Fruit fly (Drosophila melanogaster) whole organism, pupa: ENCODE results near the gene CG6878.

Experiments
- CG10348 ChIP-seq: fragments of 200-800 bp; sonication (Bioruptor generic); IDR thresholded peaks from 2 replicates; pipeline ENCODE4 v1.3.6; 2022; ENCODE audit warnings: missing biosample characterization, missing genetic modification characterization
- CG12605 ChIP-seq: fragments of 200-800 bp; sonication (Bioruptor generic); IDR thresholded peaks from 2 replicates; pipeline ENCODE4 v1.3.6; 2022; ENCODE audit warnings: missing biosample characterization, missing genetic modification characterization
- CG13204 ChIP-seq: fragments of 200-800 bp; sonication (Bioruptor generic); optimal IDR thresholded peaks from 2 replicates; lab custom pipeline; 2018; ENCODE audit warnings: missing biosample characterization, mild to moderate bottlenecking, missing genetic modification characterization, moderate library complexity
- CG14655 ChIP-seq: fragments of 200-800 bp; sonication (Bioruptor generic); optimal IDR thresholded peaks from 3 replicates; lab custom pipeline; 2017; ENCODE audit warnings: mild to moderate bottlenecking, missing biosample characterization, missing genetic modification reagents, missing genetic modification characterization
- CG15710 ChIP-seq: fragments of 200-800 bp; sonication (Bioruptor generic); optimal IDR thresholded peaks from 2 replicates; lab custom pipeline; 2018; ENCODE audit warnings: missing biosample characterization, mild to moderate bottlenecking, missing genetic modification characterization, moderate library complexity
- CG17806 ChIP-seq: fragments of 200-800 bp; sonication (Bioruptor generic); optimal IDR thresholded peaks from 2 replicates; lab custom pipeline; 2018; ENCODE audit warnings: missing biosample characterization, mild to moderate bottlenecking, missing genetic modification characterization, moderate library complexity
- CG32121 ChIP-seq: fragments of 200-800 bp; sonication (Bioruptor generic); IDR thresholded peaks from 2 replicates; pipeline ENCODE4 v1.3.6; 2022; ENCODE audit warnings: missing biosample characterization, missing genetic modification characterization
- CG34367 ChIP-seq: fragments of 200-800 bp; sonication (Bioruptor generic); optimal IDR thresholded peaks from 2 replicates; lab custom pipeline; 2018; ENCODE audit warnings: missing biosample characterization, mild to moderate bottlenecking, missing genetic modification characterization
- CG4496 ChIP-seq: fragments of 200-800 bp; sonication (Bioruptor generic); IDR thresholded peaks from 3 replicates; pipeline ENCODE4 v1.3.6; 2022; ENCODE audit warnings: missing biosample characterization, missing genetic modification characterization
- CG8159 ChIP-seq: fragments of 200-800 bp; sonication (Bioruptor generic); optimal IDR thresholded peaks from 3 replicates; lab custom pipeline; 2018; ENCODE audit warnings: missing biosample characterization, mild to moderate bottlenecking, missing genetic modification characterization, moderate library complexity
- CG8301 ChIP-seq: fragments of 200-800 bp; sonication (Bioruptor generic); optimal IDR thresholded peaks from 2 replicates; lab custom pipeline; 2018; ENCODE audit warnings: missing biosample characterization, mild to moderate bottlenecking, missing genetic modification characterization
- CG9948 ChIP-seq: fragments of 200-800 bp; sonication (Bioruptor generic); optimal IDR thresholded peaks from 2 replicates; lab custom pipeline; 2018; ENCODE audit warnings: missing biosample characterization, mild to moderate bottlenecking, missing genetic modification characterization, moderate library complexity
- D1 ChIP-seq: fragments of 200-800 bp; sonication (Bioruptor generic); optimal IDR thresholded peaks from 2 replicates; lab custom pipeline; 2018; ENCODE audit warnings: missing biosample characterization, mild to moderate bottlenecking, missing genetic modification characterization, moderate library complexity
- EcR ChIP-seq: fragments of 200-800 bp; sonication (Bioruptor generic); optimal IDR thresholded peaks from 3 replicates; lab custom pipeline; 2019; ENCODE audit warnings: missing biosample characterization, missing genetic modification characterization, mild to moderate bottlenecking, moderate library complexity, missing genetic modification reagents
- Ets98B ChIP-seq: fragments of 200-800 bp; sonication (Bioruptor generic); IDR thresholded peaks from 2 replicates; pipeline ENCODE4 v1.3.6; 2022; ENCODE audit warnings: missing biosample characterization, missing genetic modification characterization
- Pif1A ChIP-seq: fragments of 200-800 bp; sonication (Bioruptor generic); optimal IDR thresholded peaks from 3 replicates; lab custom pipeline; 2016; ENCODE audit warnings: missing biosample characterization, missing genetic modification characterization
- Pif1B ChIP-seq: fragments of 200-800 bp; sonication (Bioruptor generic); optimal IDR thresholded peaks from 3 replicates; lab custom pipeline; 2016; ENCODE audit warnings: missing biosample characterization, missing genetic modification characterization
- Snoo ChIP-seq: fragments of 200-800 bp; sonication (Bioruptor generic); optimal IDR thresholded peaks from 3 replicates; lab custom pipeline; 2017; ENCODE audit warnings: missing biosample characterization, mild to moderate bottlenecking, missing genetic modification characterization, inconsistent platforms
- fd96Ca ChIP-seq: fragments of 200-800 bp; sonication (Bioruptor generic); IDR thresholded peaks from 3 replicates; pipeline ENCODE4 v1.3.6; 2022; ENCODE audit warnings: missing biosample characterization, missing genetic modification characterization
- gl ChIP-seq: fragments of 200-800 bp; sonication (Bioruptor generic); optimal IDR thresholded peaks from 2 replicates; lab custom pipeline; 2018; ENCODE audit warnings: missing biosample characterization, mild to moderate bottlenecking, missing genetic modification characterization
- rn ChIP-seq: fragments of 200-800 bp; sonication (Bioruptor generic); IDR thresholded peaks from 2 replicates; pipeline ENCODE4 v1.3.6; 2022; ENCODE audit warnings: missing biosample characterization, missing genetic modification characterization

Gene CG6878

DNA sequence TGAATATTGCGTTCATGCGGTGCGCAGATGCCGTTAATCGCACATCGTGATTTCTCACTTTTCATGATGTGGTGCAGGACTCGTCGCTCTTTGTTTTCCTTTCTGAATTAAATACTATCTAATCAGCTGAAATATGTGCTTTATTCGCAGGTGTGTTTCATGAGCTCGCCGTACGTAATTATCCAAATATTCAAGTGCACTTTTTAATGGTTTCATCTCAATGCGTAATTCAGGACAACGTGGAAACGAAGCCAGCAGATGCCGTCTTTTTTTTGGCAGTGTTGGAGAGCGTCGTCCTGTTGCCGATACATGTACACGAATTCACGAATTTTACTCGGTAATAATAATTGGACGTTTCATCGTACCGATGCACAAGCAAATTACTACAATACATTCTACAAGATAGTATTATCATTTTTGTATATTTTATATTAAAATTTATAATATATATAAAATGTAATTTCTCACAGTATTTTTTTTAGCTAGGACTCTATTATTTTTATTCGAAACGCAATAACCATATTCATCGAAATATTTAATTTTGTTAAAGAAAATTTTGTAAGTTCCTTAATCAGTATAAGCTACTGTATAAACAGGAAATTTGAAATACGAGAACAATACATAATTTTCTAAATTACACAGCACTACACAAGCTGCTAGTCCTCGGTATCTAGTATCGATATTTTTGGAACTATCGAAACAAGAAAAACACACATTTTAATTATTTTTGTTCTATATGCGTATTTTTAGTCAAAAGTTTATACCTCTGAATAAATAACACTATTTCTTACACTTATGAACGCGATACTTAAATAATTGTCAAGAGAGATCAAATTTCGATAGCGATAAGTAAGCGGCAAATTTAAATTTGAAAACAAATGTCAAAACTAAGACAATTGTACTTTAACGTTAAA, 24.7 kb upstream of the CG6878 start, which contains the start of gene CG12316:
TSS of gene CG12316 (minus strand) at position 276 of the 914 bp plus-strand sequence.
- peak; percentile 97 for TF ChIP-seq Pif1B
- TF ChIP-seq CG14655 (GFP tag; lab: Kevin White, UChicago) = peak; percentile 95
- TF ChIP-seq CG17806 (tag; lab: Kevin White, UChicago) = peak; percentile 93
- peak; percentile 80 for TF ChIP-seq D1 (tag; lab: Kevin White, UChicago)
- peak; percentile 96 for TF ChIP-seq Snoo
- TF ChIP-seq CG4496 (GFP tag; lab: Robert Waterston, UW) = peak; percentile 94
- peak; percentile 94 for TF ChIP-seq gl (tag; lab: Kevin White, UChicago)
- TF ChIP-seq CG12605 (GFP tag; lab: Robert Waterston, UW) = peak; percentile 89
- peak; percentile 98 for TF ChIP-seq Pif1A (GFP tag; lab: Kevin White, UChicago)
- peak; percentile 94 for TF ChIP-seq CG15710 (tag; lab: Kevin White, UChicago)
- TF ChIP-seq CG8301 = peak; percentile 95
- no peak for TF ChIP-seq CG10348 (GFP tag; lab: Robert Waterston, UW)
- TF ChIP-seq fd96Ca (GFP tag; lab: Robert Waterston, UW) = peak; percentile 96
- peak; percentile 92 for TF ChIP-seq CG32121 (GFP tag; lab: Robert Waterston, UW)
- TF ChIP-seq Ets98B = peak; percentile 89
- peak; percentile 77 for TF ChIP-seq rn (GFP tag; lab: Robert Waterston, UW)
- TF ChIP-seq CG13204 = peak; percentile 91
- peak; percentile 89 for TF ChIP-seq CG9948 (tag; lab: Kevin White, UChicago)
- peak; percentile 95 for TF ChIP-seq CG34367 (tag; lab: Kevin White, UChicago)
- TF ChIP-seq EcR (GFP tag; lab: Kevin White, UChicago) = peak; percentile 61
- TF ChIP-seq CG8159 (tag; lab: Kevin White, UChicago) = peak; percentile 95
- TF ChIP-seq, all 21 proteins: peak for 20

DNA sequence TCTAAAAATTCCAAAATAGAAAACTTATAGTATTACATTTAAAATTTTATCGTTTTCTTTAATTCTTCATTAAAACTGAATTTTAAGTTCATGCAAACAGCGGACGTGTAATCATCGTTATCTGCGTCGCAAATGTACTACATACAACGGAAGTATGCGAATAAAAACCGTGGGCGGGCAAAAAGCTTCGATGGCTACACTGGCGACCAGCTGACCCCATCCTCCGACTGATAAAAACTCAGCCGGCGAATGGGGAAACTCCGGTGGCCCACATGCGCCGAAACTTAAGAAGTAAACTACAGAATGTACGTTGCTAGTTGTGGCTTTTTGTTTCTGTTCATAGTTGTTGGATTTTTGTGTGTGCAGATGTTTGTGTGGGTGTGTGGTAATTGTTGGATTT, 23.8 kb upstream of the CG6878 start:
- TF ChIP-seq D1 (tag; lab: Kevin White, UChicago) = no peak
- no peak for TF ChIP-seq fd96Ca (GFP tag; lab: Robert Waterston, UW)
- TF ChIP-seq CG14655 (GFP tag; lab: Kevin White, UChicago) = no peak
- TF ChIP-seq Snoo = no peak
- no peak for TF ChIP-seq gl (tag; lab: Kevin White, UChicago)
- no peak for TF ChIP-seq Ets98B

DNA sequence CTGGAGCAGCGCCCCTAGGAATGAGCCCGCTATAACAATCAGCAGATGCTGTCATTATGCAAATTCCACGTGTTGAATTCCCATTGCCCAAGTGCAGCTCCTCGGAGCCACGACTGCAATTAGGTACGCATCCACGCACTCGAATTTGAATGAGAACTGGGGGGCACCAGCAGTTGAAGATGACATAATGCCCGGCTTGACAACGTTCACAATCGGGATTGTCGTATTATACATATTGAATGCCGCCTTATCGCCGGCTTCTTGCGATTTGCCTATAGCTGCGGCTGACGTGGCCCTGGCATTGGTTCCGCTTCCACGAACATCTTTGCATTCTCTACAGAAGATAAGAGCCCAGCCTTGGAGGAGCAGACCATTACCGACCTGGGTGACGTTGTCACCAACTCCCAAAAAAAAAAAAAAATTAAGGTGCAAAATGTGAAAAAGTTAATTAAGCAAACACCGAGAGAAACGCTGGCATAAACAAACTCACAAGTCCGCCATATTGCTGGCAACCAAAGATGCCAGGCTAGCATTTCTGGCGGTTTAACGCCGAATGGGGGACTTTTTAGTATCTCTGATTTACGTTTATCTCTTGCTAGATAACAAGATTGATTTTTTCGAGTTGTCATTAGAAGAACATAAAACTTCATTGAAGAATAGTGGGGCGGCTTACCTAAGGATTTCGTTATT, 21.2 kb upstream of the CG6878 start:
- TF ChIP-seq Pif1A (GFP tag; lab: Kevin White, UChicago) (no peak), CG8159 (tag; lab: Kevin White, UChicago) (no peak), D1 (tag; lab: Kevin White, UChicago) (no peak), CG17806 (tag; lab: Kevin White, UChicago) (no peak), CG4496 (GFP tag; lab: Robert Waterston, UW) (no peak), CG32121 (GFP tag; lab: Robert Waterston, UW) (no peak), CG9948 (tag; lab: Kevin White, UChicago) (no peak), Pif1B (no peak)

DNA sequence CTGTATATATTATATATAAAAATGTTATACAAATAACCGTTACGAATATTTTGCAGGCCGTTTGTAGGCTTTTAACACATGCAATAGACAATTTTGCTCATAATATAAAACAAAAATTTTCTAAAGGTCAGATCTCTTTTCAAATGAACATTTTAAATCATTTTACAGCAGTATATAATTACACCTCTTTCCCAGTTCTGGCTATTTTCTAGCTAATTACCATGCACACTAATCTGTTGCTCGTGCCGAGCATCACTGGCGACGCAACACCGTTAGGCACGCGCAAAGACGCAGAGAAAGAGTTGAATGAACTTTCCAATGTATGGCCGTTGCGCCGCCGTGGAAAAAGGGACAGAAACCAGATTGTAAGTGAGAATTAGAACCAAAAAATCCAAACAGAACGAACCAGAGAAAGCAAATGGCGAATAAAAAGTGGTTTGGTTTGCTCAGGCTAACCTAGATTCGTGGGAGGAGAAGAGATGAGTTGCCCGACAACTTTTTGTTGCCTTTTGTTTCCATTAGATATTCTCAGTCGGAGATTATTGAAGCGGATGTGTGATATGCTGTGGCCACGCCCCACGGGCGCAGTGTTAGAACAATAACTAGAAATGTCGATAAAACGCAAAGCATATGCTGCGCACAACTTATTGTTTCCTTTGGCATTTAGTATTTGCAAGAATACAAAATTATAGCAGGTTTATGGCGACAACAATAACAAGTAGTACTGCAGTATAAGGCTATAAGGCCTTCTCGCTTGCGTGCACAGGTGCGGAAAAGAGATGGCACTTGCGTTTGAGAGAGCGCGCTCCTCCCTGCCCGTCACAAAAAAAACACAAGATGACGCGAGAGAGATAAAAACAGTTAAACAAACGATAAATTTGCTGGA, 20.3 kb upstream of the CG6878 start:
- TF ChIP-seq EcR (GFP tag; lab: Kevin White, UChicago) (peak; percentile 90), CG34367 (tag; lab: Kevin White, UChicago) (peak; percentile 18), Ets98B (peak; percentile 59), Pif1B (peak; percentile 2), CG32121 (GFP tag; lab: Robert Waterston, UW) (peak; percentile 24; the same call in 1 of the 2 replicates), CG14655 (GFP tag; lab: Kevin White, UChicago) (peak; percentile 46), D1 (tag; lab: Kevin White, UChicago) (no peak), CG12605 (GFP tag; lab: Robert Waterston, UW) (no peak), CG8301 (peak; percentile 24), gl (tag; lab: Kevin White, UChicago) (peak; percentile 40), CG17806 (tag; lab: Kevin White, UChicago) (no peak), Snoo (no peak), CG13204 (peak; percentile 51), rn (GFP tag; lab: Robert Waterston, UW) (no peak), CG4496 (GFP tag; lab: Robert Waterston, UW) (peak; percentile 74), CG9948 (tag; lab: Kevin White, UChicago) (peak; percentile 8), CG8159 (tag; lab: Kevin White, UChicago) (peak; percentile 3), CG15710 (tag; lab: Kevin White, UChicago) (peak; percentile 23), fd96Ca (GFP tag; lab: Robert Waterston, UW) (no peak; the same call in 2 of the 3 replicates), CG10348 (GFP tag; lab: Robert Waterston, UW) (no peak), Pif1A (GFP tag; lab: Kevin White, UChicago) (no peak)
